Worm (Caenorhabditis elegans) whole organism, late embryonic: ENCODE data around the gene Y39B6A.69.

Experiments used
- ahr-1 ChIP-seq: sonication (generic microtip); optimal IDR thresholded peaks from 2 replicates; lab custom pipeline; 2016; ENCODE audit warnings: missing genetic modification characterization, missing compliant biosample characterization
- ceh-14 ChIP-seq: sonication (generic microtip); optimal IDR thresholded peaks from 2 replicates; lab custom pipeline; 2016; ENCODE audit warnings: missing genotype, missing genetic modification characterization, missing compliant biosample characterization
- ceh-45 ChIP-seq: fragments of 200-800 bp; sonication (Bioruptor generic); IDR thresholded peaks from 2 replicates; pipeline ENCODE4 v1.3.6; 2022; ENCODE audit warnings: missing genetic modification reagents, missing genetic modification characterization, missing compliant biosample characterization
- ceh-48 ChIP-seq: sonication (generic microtip); optimal IDR thresholded peaks from 2 replicates; lab custom pipeline; 2016; ENCODE audit warnings: missing genetic modification characterization, inconsistent platforms, missing compliant biosample characterization
- ets-4 ChIP-seq: sonication (generic microtip); optimal IDR thresholded peaks from 2 replicates; lab custom pipeline; 2016; ENCODE audit warnings: missing genetic modification characterization, missing compliant biosample characterization
- fax-1 ChIP-seq: sonication (generic microtip); optimal IDR thresholded peaks from 2 replicates; lab custom pipeline; 2016; ENCODE audit warnings: missing genotype, missing genetic modification characterization, missing compliant biosample characterization
- fkh-6 ChIP-seq: sonication (generic microtip); optimal IDR thresholded peaks from 2 replicates; lab custom pipeline; 2016; ENCODE audit warnings: missing genetic modification characterization, missing compliant biosample characterization
- hlh-15 ChIP-seq: sonication (generic microtip); optimal IDR thresholded peaks from 2 replicates; lab custom pipeline; 2016; ENCODE audit warnings: missing genetic modification characterization, missing compliant biosample characterization
- nfya-1 ChIP-seq: sonication (generic microtip); optimal IDR thresholded peaks from 2 replicates; lab custom pipeline; 2017; ENCODE audit warnings: missing genetic modification characterization, mild to moderate bottlenecking, missing compliant biosample characterization, antibody characterized with exemption, moderate library complexity
- pha-4 ChIP-seq: fragments of 150-350 bp; optimal IDR thresholded peaks from 2 replicates; lab custom pipeline; 2018; ENCODE audit warnings: missing biosample characterization, missing genetic modification reagents, missing genetic modification characterization
- ref-2 ChIP-seq: sonication (generic microtip); optimal IDR thresholded peaks from 2 replicates; lab custom pipeline; 2016; ENCODE audit warnings: missing genetic modification characterization, missing compliant biosample characterization
- ttx-3 ChIP-seq: sonication (generic microtip); optimal IDR thresholded peaks from 2 replicates; lab custom pipeline; 2016; ENCODE audit warnings: missing genetic modification reagents, missing genetic modification characterization, missing compliant biosample characterization
- unc-42 ChIP-seq: sonication (generic microtip); optimal IDR thresholded peaks from 2 replicates; lab custom pipeline; 2016; ENCODE audit warnings: missing genotype, missing genetic modification characterization, missing compliant biosample characterization
- zip-5 ChIP-seq: sonication (generic microtip); optimal IDR thresholded peaks from 2 replicates; lab custom pipeline; 2016; ENCODE audit warnings: missing genetic modification characterization, missing compliant biosample characterization

DNA sequence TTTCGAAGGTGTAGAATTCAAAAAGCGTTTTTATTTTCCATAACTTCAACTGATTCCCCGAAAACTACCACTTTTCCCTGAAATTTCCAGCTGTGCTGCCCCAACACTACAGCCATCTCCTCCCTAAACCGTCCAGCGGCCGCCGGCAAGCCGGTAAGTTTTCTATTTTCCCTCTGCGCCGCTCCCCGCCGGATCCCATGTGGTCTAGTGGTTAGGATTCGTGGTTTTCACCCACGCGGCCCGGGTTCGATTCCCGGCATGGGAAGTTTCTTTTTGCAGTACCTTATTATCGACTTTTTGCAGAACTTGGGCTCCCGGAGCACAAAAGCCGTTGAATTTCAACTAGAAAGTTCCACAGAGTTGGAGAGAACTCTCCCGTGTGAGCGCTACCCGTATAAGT is 9.6 kb downstream of the Y39B6A.69 start:
- TF ChIP-seq fax-1 (tag; lab: Kevin White, UChicago): no peak
- no peak for TF ChIP-seq pha-4 (tag; lab: Kevin White, UChicago)
- TF ChIP-seq nfya-1 (tag; lab: Kevin White, UChicago): no peak
- no peak for TF ChIP-seq unc-42 (tag; lab: Kevin White, UChicago)
- no peak for TF ChIP-seq fkh-6 (tag; lab: Kevin White, UChicago)
- no peak for TF ChIP-seq ets-4 (tag; lab: Kevin White, UChicago)
- no peak for TF ChIP-seq ceh-14 (tag; lab: Kevin White, UChicago)
- TF ChIP-seq ahr-1 (tag; lab: Kevin White, UChicago): no peak
- TF ChIP-seq ref-2 (tag; lab: Kevin White, UChicago): no peak
- TF ChIP-seq ceh-45 (GFP tag; lab: Robert Waterston, UW): no peak
- TF ChIP-seq ceh-48 (tag; lab: Kevin White, UChicago): no peak
- TF ChIP-seq hlh-15 (tag; lab: Kevin White, UChicago): no peak
- no peak for TF ChIP-seq zip-5 (tag; lab: Kevin White, UChicago)
- no peak for TF ChIP-seq ttx-3 (tag; lab: Kevin White, UChicago)
